Fruit fly (Drosophila melanogaster) whole organism: ENCODE measurements around the gene CG5611.

Experiments used
- CG8478 ChIP-seq: fragments of >200 bp; optimal IDR thresholded peaks from 2 replicates; lab custom pipeline; 2018; ENCODE audit warnings: inconsistent platforms
- Dll ChIP-seq: fragments of >200 bp; optimal IDR thresholded peaks from 2 replicates; lab custom pipeline; 2017
- EcR ChIP-seq, 2 experiments: fragments of >200 bp; optimal IDR thresholded peaks; 2 replicates each; lab custom pipeline; 2017; ENCODE audit warnings: missing biosample characterization in 2 of 2, missing genetic modification characterization in 2 of 2, missing genetic modification reagents in 2 of 2
- pan ChIP-seq: fragments of >200 bp; optimal IDR thresholded peaks from 2 replicates; lab custom pipeline; 2017
- psq ChIP-seq: fragments of >200 bp; optimal IDR thresholded peaks from 2 replicates; lab custom pipeline; 2017
- usp ChIP-seq: fragments of >200 bp; optimal IDR thresholded peaks from 2 replicates; lab custom pipeline; 2017; ENCODE audit warnings: missing biosample characterization, missing genetic modification characterization, mixed read lengths

Gene CG5611

dm6 chr3R:27636010-27636584, at the start of gene CG5611, which contains the start of gene Mtl:
Gene CG5611 (minus strand): TSS chr3R:27636060.
Gene Mtl (plus strand): TSS chr3R:27636412.
- TF ChIP-seq Dll = no peak
- TF ChIP-seq psq (lab: Kevin White, UChicago) = no peak
- no peak for TF ChIP-seq pan
- TF ChIP-seq EcR (GFP tag; optimal IDR thresholded peaks at IDR 0.05; lab: Kevin White, UChicago) = no peak
- no peak for TF ChIP-seq usp (GFP tag; lab: Kevin White, UChicago)
- TF ChIP-seq CG8478 (lab: Kevin White, UChicago) = no peak

dm6 chr3R:27685539-27686012, 49.7 kb upstream of the CG5611 start, which contains the start of gene CG12880:
Gene CG12880 (plus strand): TSS chr3R:27685962.
- no peak for TF ChIP-seq EcR (GFP tag; optimal IDR thresholded peaks at IDR 0.05; lab: Kevin White, UChicago)
- TF ChIP-seq psq (lab: Kevin White, UChicago) = no peak
- TF ChIP-seq pan = no peak
- TF ChIP-seq Dll = no peak
- TF ChIP-seq CG8478 (lab: Kevin White, UChicago) = no peak

dm6 chr3R:27685074-27685473, 49.2 kb upstream of the CG5611 start:
- no peak for TF ChIP-seq EcR (GFP tag; optimal IDR thresholded peaks at IDR 0.05; lab: Kevin White, UChicago)
- TF ChIP-seq Dll = no peak
- TF ChIP-seq CG8478 (lab: Kevin White, UChicago) = no peak
- TF ChIP-seq usp (GFP tag; lab: Kevin White, UChicago) = no peak
- no peak for TF ChIP-seq psq (lab: Kevin White, UChicago)
- no peak for TF ChIP-seq pan

- TF ChIP-seq Dll (no peak), usp (GFP tag; lab: Kevin White, UChicago) (no peak), EcR (GFP tag; optimal IDR thresholded peaks at IDR 0.05; lab: Kevin White, UChicago) (no peak), psq (lab: Kevin White, UChicago) (no peak), CG8478 (lab: Kevin White, UChicago) (no peak), pan (no peak)
Observed at dm6 chr3R:27681799-27682198, 45.9 kb upstream of the CG5611 start, which contains the start of gene Sce. Gene Sce (minus strand): TSS chr3R:27682029.

- TF ChIP-seq psq (lab: Kevin White, UChicago) (no peak), usp (GFP tag; lab: Kevin White, UChicago) (no peak), pan (no peak), CG8478 (lab: Kevin White, UChicago) (no peak), EcR (GFP tag; optimal IDR thresholded peaks at IDR 0.05; lab: Kevin White, UChicago) (no peak)
Observed at dm6 chr3R:27679667-27680066, 43.8 kb upstream of the CG5611 start.

- TF ChIP-seq CG8478 (lab: Kevin White, UChicago) (no peak), usp (GFP tag; lab: Kevin White, UChicago) (no peak), pan (no peak), EcR (GFP tag; optimal IDR thresholded peaks at IDR 0.05; lab: Kevin White, UChicago) (no peak), psq (lab: Kevin White, UChicago) (no peak), Dll (no peak)
Observed at dm6 chr3R:27679019-27679418, 43.2 kb upstream of the CG5611 start, which contains the start of gene CG12883. Gene CG12883 (plus strand): TSS chr3R:27679291.

- no peak for TF ChIP-seq pan
- no peak for TF ChIP-seq EcR (GFP tag; optimal IDR thresholded peaks at IDR 0.05; lab: Kevin White, UChicago)
- no peak for TF ChIP-seq Dll
- no peak for TF ChIP-seq usp (GFP tag; lab: Kevin White, UChicago)
- TF ChIP-seq CG8478 (lab: Kevin White, UChicago) = no peak
- no peak for TF ChIP-seq psq (lab: Kevin White, UChicago)
Observed at dm6 chr3R:27677174-27677726, 41.4 kb upstream of the CG5611 start, which contains the start of gene Hsdl2. Gene Hsdl2 (plus strand): TSS chr3R:27677522.

- TF ChIP-seq psq (lab: Kevin White, UChicago) = no peak
- TF ChIP-seq pan = no peak
- no peak for TF ChIP-seq CG8478 (lab: Kevin White, UChicago)
- TF ChIP-seq usp (GFP tag; lab: Kevin White, UChicago) = no peak
- no peak for TF ChIP-seq EcR (GFP tag; optimal IDR thresholded peaks at IDR 0.05; lab: Kevin White, UChicago)
- TF ChIP-seq Dll = no peak
Observed at dm6 chr3R:27662857-27663256, 27.0 kb upstream of the CG5611 start.

dm6 chr3R:27661971-27662489, 26.2 kb upstream of the CG5611 start, which contains the start of gene unc80:
Gene unc80 (plus strand): TSS chr3R:27662439.
- TF ChIP-seq usp (GFP tag; lab: Kevin White, UChicago) (no peak), pan (no peak), EcR (GFP tag; optimal IDR thresholded peaks at IDR 0.05; lab: Kevin White, UChicago) (no peak), psq (lab: Kevin White, UChicago) (no peak), CG8478 (lab: Kevin White, UChicago) (no peak), Dll (no peak)

dm6 chr3R:27661389-27661788, 25.5 kb upstream of the CG5611 start:
- TF ChIP-seq CG8478 (lab: Kevin White, UChicago) (no peak), Dll (no peak), pan (no peak), usp (GFP tag; lab: Kevin White, UChicago) (no peak), psq (lab: Kevin White, UChicago) (no peak), EcR (GFP tag; optimal IDR thresholded peaks at IDR 0.05; lab: Kevin White, UChicago) (no peak)

- TF ChIP-seq psq (lab: Kevin White, UChicago) = no peak
Observed at dm6 chr3R:27660127-27660579, 24.3 kb upstream of the CG5611 start, which contains the start of gene Mlc1. Gene Mlc1 (minus strand): TSS chr3R:27660177.
